Worm (Caenorhabditis elegans): Measurements from ENCODE around the gene F46B3.16.

ce11 chrV:20666905-20667304, 32.5 kb downstream of the F46B3.16 start, which contains the start of gene mlt-11:
- TF ChIP-seq ama-1 (optimal IDR thresholded peaks at IDR 0.05) (no peak), ama-1 (GFP tag; optimal IDR thresholded peaks at IDR 0.05) (no peak), F55B11.4 (tag; optimal IDR thresholded peaks at IDR 0.05; ENCODE audit: borderline replicate concordance, insufficient read depth) (no peak), ets-4 (GFP tag; optimal IDR thresholded peaks at IDR 0.05) (no peak), efl-1 (GFP tag; optimal IDR thresholded peaks at IDR 0.05) (no peak), cebp-1 (GFP tag; IDR thresholded peaks at IDR 0.05) (no peak), cebp-1 (tag; optimal IDR thresholded peaks at IDR 0.05) (no peak), pha-4 (tag; optimal IDR thresholded peaks at IDR 0.05) (no peak), B0336.3 (GFP tag; IDR thresholded peaks at IDR 0.05) (no peak), nhr-80 (tag; optimal IDR thresholded peaks at IDR 0.05) (no peak), athp-1 (tag; optimal IDR thresholded peaks at IDR 0.05) (no peak), F57C9.4 (tag; optimal IDR thresholded peaks at IDR 0.05) (no peak), unc-62 (GFP tag; optimal IDR thresholded peaks at IDR 0.05) (no peak)
